Worm (Caenorhabditis elegans) whole organism, midembryonic: Measurements from ENCODE around the gene chw-1.

ENCODE experiments used
- T22C8.4 ChIP-seq: fragments of 200-800 bp; sonication (Bioruptor generic); IDR thresholded peaks from 2 replicates; pipeline ENCODE4 v1.3.6; 2022; ENCODE audit warnings: missing genetic modification characterization, missing compliant biosample characterization
- flt-1 ChIP-seq: fragments of 200-800 bp; sonication (Bioruptor generic); IDR thresholded peaks from 2 replicates; pipeline ENCODE4 v1.3.6; 2022; ENCODE audit warnings: missing genetic modification characterization, missing compliant biosample characterization
- klf-2 ChIP-seq: fragments of 200-800 bp; sonication (Bioruptor generic); conservative IDR thresholded peaks from 2 replicates; pipeline ENCODE4 v1.3.6; 2022; ENCODE audit warnings: missing genetic modification reagents, missing genetic modification characterization, missing compliant biosample characterization
- ref-1 ChIP-seq: fragments of 200-800 bp; sonication (Bioruptor generic); conservative IDR thresholded peaks from 2 replicates; pipeline ENCODE4 v1.3.6; 2022; ENCODE audit warnings: missing genetic modification reagents, missing genetic modification characterization, missing compliant biosample characterization
- tab-1 ChIP-seq: fragments of 200-800 bp; sonication (Bioruptor generic); IDR thresholded peaks from 2 replicates; pipeline ENCODE4 v1.3.6; 2022; ENCODE audit warnings: missing genetic modification characterization, missing compliant biosample characterization
- ztf-23 ChIP-seq: fragments of 200-800 bp; sonication (Bioruptor generic); IDR thresholded peaks from 2 replicates; pipeline ENCODE4 v1.3.6; 2022; ENCODE audit warnings: missing genetic modification reagents, missing genetic modification characterization, missing compliant biosample characterization
- ztf-29 ChIP-seq: fragments of 200-800 bp; sonication (Bioruptor generic); IDR thresholded peaks from 2 replicates; pipeline ENCODE4 v1.3.6; 2022; ENCODE audit warnings: missing genetic modification reagents, missing genetic modification characterization, missing compliant biosample characterization

DNA sequence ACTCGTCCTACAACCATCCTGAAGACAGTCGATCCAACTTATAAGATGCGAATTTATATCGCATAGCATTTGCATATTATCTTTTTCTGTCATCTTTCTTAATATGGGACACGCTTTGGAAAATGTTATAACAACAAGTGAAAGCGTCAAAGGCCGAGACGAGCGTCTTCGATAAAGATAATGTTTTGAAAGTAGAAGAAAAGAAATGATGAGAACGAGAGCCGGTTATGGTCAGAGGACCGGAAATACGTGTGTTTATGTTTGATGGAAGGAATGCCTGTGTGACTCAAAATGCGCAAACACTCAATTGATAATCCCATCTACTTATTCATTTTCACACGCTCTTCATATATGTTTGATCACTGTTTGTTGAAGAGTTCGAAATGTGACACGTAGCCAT lies 40.9 kb downstream of the chw-1 start, which contains the start of gene C35A5.11:
- TF ChIP-seq flt-1 (GFP tag; lab: Robert Waterston, UW) (no peak), klf-2 (no peak), ref-1 (GFP tag; lab: Robert Waterston, UW) (no peak), ztf-23 (GFP tag; lab: Robert Waterston, UW) (no peak), ztf-29 (GFP tag; lab: Robert Waterston, UW) (no peak), tab-1 (no peak), T22C8.4 (GFP tag; lab: Robert Waterston, UW) (no peak)
